Worm (Caenorhabditis elegans) whole organism, L1 larva: ENCODE data around the gene F08D12.2.

Experiments
- C04F5.9 ChIP-seq: sonication (generic microtip); optimal IDR thresholded peaks from 2 replicates; lab custom pipeline; 2016; ENCODE audit warnings: missing genetic modification characterization, missing compliant biosample characterization
- C16A3.4 ChIP-seq: fragments of 150-350 bp; optimal IDR thresholded peaks from 2 replicates; lab custom pipeline; 2014; ENCODE audit warnings: missing biosample characterization, missing genetic modification characterization
- elt-2 ChIP-seq: sonication (generic microtip); optimal IDR thresholded peaks from 2 replicates; lab custom pipeline; 2016; ENCODE audit warnings: missing genetic modification characterization, mild to moderate bottlenecking, inconsistent platforms, missing compliant biosample characterization, missing genetic modification reagents
- hpl-2 ChIP-seq: fragments of 150-350 bp; optimal IDR thresholded peaks from 2 replicates; lab custom pipeline; 2014; ENCODE audit warnings: missing biosample characterization, missing genetic modification reagents, missing genetic modification characterization
- nhr-20 ChIP-seq: sonication (generic microtip); optimal IDR thresholded peaks from 2 replicates; lab custom pipeline; 2016; ENCODE audit warnings: mild to moderate bottlenecking, missing genetic modification characterization, missing compliant biosample characterization
- nhr-28 ChIP-seq: fragments of 150-350 bp; optimal IDR thresholded peaks from 2 replicates; lab custom pipeline; 2014; ENCODE audit warnings: missing biosample characterization, missing genetic modification characterization
- nhr-84 ChIP-seq: sonication (generic microtip); optimal IDR thresholded peaks from 2 replicates; lab custom pipeline; 2017; ENCODE audit warnings: missing biosample characterization, missing genetic modification characterization
- unc-130 ChIP-seq: fragments of 150-350 bp; optimal IDR thresholded peaks from 2 replicates; lab custom pipeline; 2017; ENCODE audit warnings: missing biosample characterization, missing genetic modification characterization, inconsistent platforms
- xbp-1 ChIP-seq: sonication (generic microtip); optimal IDR thresholded peaks from 2 replicates; lab custom pipeline; 2016; ENCODE audit warnings: missing genetic modification characterization, missing compliant biosample characterization
- zag-1 ChIP-seq: fragments of 150-350 bp; optimal IDR thresholded peaks from 2 replicates; lab custom pipeline; 2014; ENCODE audit warnings: missing biosample characterization, missing genetic modification characterization

- TF ChIP-seq elt-2 (tag; lab: Kevin White, UChicago) (no peak), nhr-20 (tag; lab: Kevin White, UChicago) (no peak), hpl-2 (GFP tag; lab: Kevin White, UChicago) (no peak), xbp-1 (tag; lab: Kevin White, UChicago) (no peak), C04F5.9 (tag; lab: Kevin White, UChicago) (no peak), unc-130 (tag; lab: Kevin White, UChicago) (no peak), nhr-84 (tag; lab: Kevin White, UChicago) (no peak), C16A3.4 (tag; lab: Kevin White, UChicago) (no peak), nhr-28 (tag; lab: Kevin White, UChicago) (no peak), zag-1 (tag; lab: Kevin White, UChicago) (no peak)
Observed at ce11 chrII:2756351-2756750, 25.1 kb upstream of the F08D12.2 start.
